Worm (Caenorhabditis elegans): Measurements from ENCODE around the gene T07G12.5.

Gene T07G12.5

ce11 chrIV:10507586-10507985 lies 37.4 kb downstream of the T07G12.5 start:
- TF ChIP-seq ces-1 (GFP tag; optimal IDR thresholded peaks at IDR 0.05) (peak; percentile 68), tbx-8 (GFP tag; optimal IDR thresholded peaks at IDR 0.05) (no peak), mls-2 (tag; optimal IDR thresholded peaks at IDR 0.05) (no peak)

ce11 chrIV:10506016-10506415 lies 38.9 kb downstream of the T07G12.5 start:
- TF ChIP-seq ces-1 (GFP tag; optimal IDR thresholded peaks at IDR 0.05), result peak; percentile 55
- no peak for TF ChIP-seq ceh-39 (tag; optimal IDR thresholded peaks at IDR 0.05)

ce11 chrIV:10505016-10505415 lies 39.9 kb downstream of the T07G12.5 start:
- TF ChIP-seq unc-62 (GFP tag; optimal IDR thresholded peaks at IDR 0.05) (peak; percentile 4), unc-120 (tag; optimal IDR thresholded peaks at IDR 0.05; ENCODE audit: poor library complexity, severe bottlenecking) (peak; percentile 0), mab-5 (tag; optimal IDR thresholded peaks at IDR 0.05) (no peak), zip-8 (tag; optimal IDR thresholded peaks at IDR 0.05) (no peak), bed-3 (GFP tag; optimal IDR thresholded peaks at IDR 0.05) (no peak), nhr-2 (tag; optimal IDR thresholded peaks at IDR 0.05) (no peak), ces-1 (GFP tag; optimal IDR thresholded peaks at IDR 0.05) (peak; percentile 70), mep-1 (tag; optimal IDR thresholded peaks at IDR 0.05) (no peak)

- TF ChIP-seq snpc-4 (tag; optimal IDR thresholded peaks at IDR 0.05), result no peak
- peak; percentile 90 for TF ChIP-seq unc-120 (tag; optimal IDR thresholded peaks at IDR 0.05; ENCODE audit: poor library complexity, severe bottlenecking)
- TF ChIP-seq nhr-2 (tag; optimal IDR thresholded peaks at IDR 0.05), result no peak
- peak; percentile 33 for TF ChIP-seq unc-62 (GFP tag; optimal IDR thresholded peaks at IDR 0.05)
- no peak for TF ChIP-seq ham-2 (GFP tag; optimal IDR thresholded peaks at IDR 0.05)
- peak; percentile 9 for TF ChIP-seq drap-1 (GFP tag; optimal IDR thresholded peaks at IDR 0.05)
- no peak for TF ChIP-seq nhr-28 (tag; optimal IDR thresholded peaks at IDR 0.05)
- TF ChIP-seq mls-2 (tag; optimal IDR thresholded peaks at IDR 0.05), result peak; percentile 13
- TF ChIP-seq sptf-1 (tag; optimal IDR thresholded peaks at IDR 0.05), result peak; percentile 8
- TF ChIP-seq pha-4 (tag; optimal IDR thresholded peaks at IDR 0.05), result peak; percentile 19
- TF ChIP-seq flh-1 (GFP tag; optimal IDR thresholded peaks at IDR 0.05), result no peak
- no peak for TF ChIP-seq mab-5 (tag; optimal IDR thresholded peaks at IDR 0.05)
- no peak for TF ChIP-seq ceh-83 (GFP tag; optimal IDR thresholded peaks at IDR 0.05)
- TF ChIP-seq zip-8 (tag; optimal IDR thresholded peaks at IDR 0.05), result no peak
- TF ChIP-seq blmp-1 (tag; optimal IDR thresholded peaks at IDR 0.05), result no peak
- TF ChIP-seq M03D4.4 (tag; optimal IDR thresholded peaks at IDR 0.05), result peak; percentile 33
- no peak for TF ChIP-seq nhr-76 (tag; optimal IDR thresholded peaks at IDR 0.05)
- no peak for TF ChIP-seq elt-1 (tag; optimal IDR thresholded peaks at IDR 0.05; ENCODE audit: borderline replicate concordance, insufficient read depth)
- TF ChIP-seq cnd-1 (tag; optimal IDR thresholded peaks at IDR 0.05), result peak; percentile 4
- no peak for TF ChIP-seq mep-1 (tag; optimal IDR thresholded peaks at IDR 0.05)
- TF ChIP-seq hlh-1 (tag; optimal IDR thresholded peaks at IDR 0.05), result peak; percentile 34
- no peak for TF ChIP-seq ztf-11 (tag; optimal IDR thresholded peaks at IDR 0.05)
- no peak for TF ChIP-seq ceh-43 (GFP tag; optimal IDR thresholded peaks at IDR 0.05)
- peak; percentile 51 for TF ChIP-seq ces-1 (GFP tag; optimal IDR thresholded peaks at IDR 0.05)
- TF ChIP-seq unc-39 (tag; optimal IDR thresholded peaks at IDR 0.05), result no peak
- TF ChIP-seq ceh-39 (tag; optimal IDR thresholded peaks at IDR 0.05), result no peak
- no peak for TF ChIP-seq nhr-237 (tag; optimal IDR thresholded peaks at IDR 0.05)
- TF ChIP-seq nhr-12 (tag; optimal IDR thresholded peaks at IDR 0.05), result no peak
- no peak for TF ChIP-seq elt-3 (tag; optimal IDR thresholded peaks at IDR 0.05)
- no peak for TF ChIP-seq sem-2 (GFP tag; optimal IDR thresholded peaks at IDR 0.05)
- no peak for TF ChIP-seq lin-13 (tag; optimal IDR thresholded peaks at IDR 0.05)
- no peak for TF ChIP-seq tbx-8 (GFP tag; optimal IDR thresholded peaks at IDR 0.05)
- TF ChIP-seq bed-3 (GFP tag; optimal IDR thresholded peaks at IDR 0.05), result no peak
- no peak for TF ChIP-seq lsy-2 (tag; optimal IDR thresholded peaks at IDR 0.05)
- TF ChIP-seq lin-32 (GFP tag; optimal IDR thresholded peaks at IDR 0.05), result no peak
Measured at ce11 chrIV:10503750-10504232, 41.1 kb downstream of the T07G12.5 start.
